Worm (Caenorhabditis elegans) whole organism, mixed stage, embryonic: ENCODE data around the gene sre-45.

Experiments
- nhr-28 ChIP-seq: fragments of 150-350 bp; optimal IDR thresholded peaks from 2 replicates; lab custom pipeline; 2014; ENCODE audit warnings: missing biosample characterization, missing genetic modification characterization
- sem-2 ChIP-seq: fragments of 200-800 bp; sonication (Bioruptor generic); optimal IDR thresholded peaks from 2 replicates; lab custom pipeline; 2018; ENCODE audit warnings: mild to moderate bottlenecking, missing genetic modification characterization, missing compliant biosample characterization
- snpc-4 ChIP-seq: fragments of 150-350 bp; optimal IDR thresholded peaks from 2 replicates; lab custom pipeline; 2014; ENCODE audit warnings: missing biosample characterization, missing genetic modification characterization
- ztf-11 ChIP-seq: fragments of 150-350 bp; optimal IDR thresholded peaks from 2 replicates; lab custom pipeline; 2014; ENCODE audit warnings: missing biosample characterization, missing genetic modification characterization

DNA sequence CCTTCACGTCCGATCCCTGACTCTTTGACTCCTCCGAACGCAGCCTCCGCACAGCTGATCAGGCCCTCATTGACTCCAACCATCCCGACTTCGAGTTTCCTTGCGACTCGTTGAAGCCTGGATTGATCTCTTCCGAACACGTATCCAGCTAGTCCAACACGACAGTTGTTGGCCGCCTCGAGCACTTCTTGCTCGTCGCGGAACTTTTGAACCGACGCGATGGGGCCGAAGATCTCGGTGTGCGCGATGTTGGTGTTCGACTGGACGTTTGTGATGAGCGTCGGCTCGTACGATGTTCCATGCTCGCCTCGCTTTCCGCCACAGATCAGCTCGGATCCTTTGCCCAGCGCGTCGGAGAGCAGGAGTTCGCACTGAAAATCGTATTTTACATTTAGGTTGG lies 30.1 kb upstream of the sre-45 start:
- TF ChIP-seq sem-2 (GFP tag; lab: Kevin White, UChicago) (no peak), nhr-28 (no peak), snpc-4 (tag; lab: Kevin White, UChicago) (no peak), ztf-11 (tag; lab: Kevin White, UChicago) (no peak)
